Worm (Caenorhabditis elegans) whole organism, L4 larva: Measurements from ENCODE around the gene C48B4.6.

Source experiments
- R02D3.7 ChIP-seq: fragments of 150-350 bp; sonication (generic microtip); optimal IDR thresholded peaks from 3 replicates; lab custom pipeline; 2014; ENCODE audit warnings: missing biosample characterization, missing genetic modification characterization
- T20F7.1 ChIP-seq: fragments of 200-800 bp; sonication (Bioruptor generic); optimal IDR thresholded peaks from 2 replicates; lab custom pipeline; 2018; ENCODE audit warnings: mild to moderate bottlenecking, missing genetic modification characterization, missing compliant biosample characterization
- ceh-82 ChIP-seq: sonication (generic microtip); optimal IDR thresholded peaks from 2 replicates; lab custom pipeline; 2017; ENCODE audit warnings: missing biosample characterization, missing genetic modification characterization
- lsy-2 ChIP-seq, 2 experiments: fragments of 150-350 bp in 1 of 2; sonication (generic microtip) in 1 of 2; optimal IDR thresholded peaks; 2 replicates each; lab custom pipeline; 2014 to 2017; ENCODE audit warnings: missing biosample characterization in 2 of 2, missing genetic modification characterization in 2 of 2
- mdl-1 ChIP-seq, 2 experiments: fragments of 150-350 bp in 1 of 2; sonication (generic microtip) in 1 of 2; optimal IDR thresholded peaks; 2 replicates each; lab custom pipeline; 2014 to 2017; ENCODE audit warnings: missing biosample characterization in 2 of 2, missing genetic modification characterization in 2 of 2
- mxl-2 ChIP-seq: fragments of 200-800 bp; sonication (Bioruptor generic); conservative IDR thresholded peaks from 2 replicates; pipeline ENCODE4 v1.3.6; 2022; ENCODE audit warnings: missing genetic modification reagents, missing genetic modification characterization, missing compliant biosample characterization
- mxl-3 ChIP-seq: fragments of 200-800 bp; sonication (Bioruptor generic); optimal IDR thresholded peaks from 2 replicates; lab custom pipeline; 2018; ENCODE audit warnings: mild to moderate bottlenecking, missing genetic modification characterization, missing compliant biosample characterization
- nhr-6 ChIP-seq: fragments of 150-350 bp; optimal IDR thresholded peaks from 2 replicates; lab custom pipeline; 2014; ENCODE audit warnings: missing biosample characterization, missing genetic modification characterization
- snpc-4 ChIP-seq: fragments of 150-350 bp; optimal IDR thresholded peaks from 2 replicates; lab custom pipeline; 2014; ENCODE audit warnings: missing biosample characterization, missing genetic modification characterization
- tag-97 ChIP-seq: fragments of 200-800 bp; sonication (Bioruptor generic); IDR thresholded peaks from 2 replicates; pipeline ENCODE4 v1.3.6; 2022; ENCODE audit warnings: missing genetic modification characterization, missing compliant biosample characterization
- unc-39 ChIP-seq: sonication (generic microtip); optimal IDR thresholded peaks from 2 replicates; lab custom pipeline; 2017; ENCODE audit warnings: missing biosample characterization, missing genetic modification characterization
- unc-62 ChIP-seq, 3 experiments: fragments of 150-350 bp in 1 of 3; sonication (generic microtip); optimal IDR thresholded peaks in 2 of 3; peaks in 1 of 3; 1 replicate in 1 of 3; 2 replicates in 2 of 3; lab custom pipeline; 2014 to 2017; ENCODE audit warnings: missing biosample characterization in 3 of 3, missing genetic modification characterization in 3 of 3, missing genetic modification reagents in 3 of 3, missing genotype in 1 of 3

- TF ChIP-seq unc-39 (tag; lab: Kevin White, UChicago): no peak
- no peak for TF ChIP-seq R02D3.7 (tag; lab: Kevin White, UChicago)
- TF ChIP-seq ceh-82: no peak
- TF ChIP-seq unc-62 (GFP tag; optimal IDR thresholded peaks at IDR 0.05 in 1 of 2; lab: Kevin White, UChicago): no peak
- TF ChIP-seq unc-62 (tag; optimal IDR thresholded peaks at IDR 0.05; lab: Kevin White, UChicago): no peak
- TF ChIP-seq T20F7.1: no peak
- TF ChIP-seq mxl-2 (GFP tag; lab: Robert Waterston, UW): no peak
- no peak for TF ChIP-seq snpc-4 (tag; lab: Kevin White, UChicago)
- TF ChIP-seq nhr-6: no peak
- TF ChIP-seq mxl-3: no peak
- no peak for TF ChIP-seq lsy-2 (tag; optimal IDR thresholded peaks at IDR 0.05; lab: Kevin White, UChicago)
- no peak for TF ChIP-seq tag-97 (GFP tag; lab: Robert Waterston, UW)
- no peak for TF ChIP-seq mdl-1 (tag; optimal IDR thresholded peaks at IDR 0.05; lab: Kevin White, UChicago)
These were observed 2.1 kb downstream of the C48B4.6 start, which contains the start of gene ZK1098.11 for ce11 chrIII:9556300-9556699.
